Worm (Caenorhabditis elegans): Measurements from ENCODE around the gene Y54F10BM.9.
A peak's percentile ranks its signal among the peaks of the same experiment; 100 is the strongest.

The Y54F10BM.9 gene

ce11 chrIII:2294736-2295135 is 10.0 kb downstream of the Y54F10BM.9 start:
- TF ChIP-seq nhr-48 (tag; optimal IDR thresholded peaks at IDR 0.05): no peak
- no peak for TF ChIP-seq dpl-1 (GFP tag; optimal IDR thresholded peaks at IDR 0.05)
- TF ChIP-seq dmd-8 (GFP tag; IDR thresholded peaks at IDR 0.05): no peak
- no peak for TF ChIP-seq lir-3 (tag; optimal IDR thresholded peaks at IDR 0.05)
- TF ChIP-seq lin-1 (GFP tag; IDR thresholded peaks at IDR 0.05): no peak
- peak; percentile 35 for TF ChIP-seq pqm-1 (tag; optimal IDR thresholded peaks at IDR 0.05)
- no peak for TF ChIP-seq Y75B8A.6 (GFP tag; IDR thresholded peaks at IDR 0.05)
- TF ChIP-seq snpc-4 (tag; optimal IDR thresholded peaks at IDR 0.05): no peak
- no peak for TF ChIP-seq mdl-1 (tag; optimal IDR thresholded peaks at IDR 0.05)
- no peak for TF ChIP-seq Y5F2A.4 (GFP tag; optimal IDR thresholded peaks at IDR 0.05)
- no peak for TF ChIP-seq lin-29 (GFP tag; IDR thresholded peaks at IDR 0.05)
- TF ChIP-seq daf-12 (tag; optimal IDR thresholded peaks at IDR 0.05): no peak
- no peak for TF ChIP-seq pha-4 (GFP tag; IDR thresholded peaks at IDR 0.05)
- peak; percentile 79 for TF ChIP-seq pha-4 (tag; optimal IDR thresholded peaks at IDR 0.05)
- TF ChIP-seq nhr-76 (tag; optimal IDR thresholded peaks at IDR 0.05): no peak
- no peak for TF ChIP-seq nhr-10 (tag; optimal IDR thresholded peaks at IDR 0.05)
- TF ChIP-seq unc-130 (GFP tag; optimal IDR thresholded peaks at IDR 0.05): no peak
- TF ChIP-seq unc-62 (GFP tag; optimal IDR thresholded peaks at IDR 0.05 in 1 of 2): no peak
- TF ChIP-seq unc-62 (tag; optimal IDR thresholded peaks at IDR 0.05): no peak
- no peak for TF ChIP-seq egl-27 (tag; optimal IDR thresholded peaks at IDR 0.05)
- TF ChIP-seq aly-2 (tag; optimal IDR thresholded peaks at IDR 0.05): no peak
- TF ChIP-seq lin-39 (tag; optimal IDR thresholded peaks at IDR 0.05): no peak
- no peak for TF ChIP-seq lsy-2 (tag; optimal IDR thresholded peaks at IDR 0.05)
- TF ChIP-seq ces-1 (GFP tag; optimal IDR thresholded peaks at IDR 0.05): no peak
- peak; percentile 41 for TF ChIP-seq duxl-1 (tag; optimal IDR thresholded peaks at IDR 0.05; ENCODE audit: poor library complexity)
- TF ChIP-seq daf-16 (GFP tag; optimal IDR thresholded peaks at IDR 0.05): no peak
- peak; percentile 94 for TF ChIP-seq daf-16 (tag; optimal IDR thresholded peaks at IDR 0.05)
- peak; percentile 29 for TF ChIP-seq dmd-6 (GFP tag; IDR thresholded peaks at IDR 0.05)
- no peak for TF ChIP-seq F10B5.3 (tag; optimal IDR thresholded peaks at IDR 0.05)
- no peak for TF ChIP-seq sdz-12 (GFP tag; optimal IDR thresholded peaks at IDR 0.05)
- TF ChIP-seq nhr-102 (tag; optimal IDR thresholded peaks at IDR 0.05): no peak
- TF ChIP-seq ZK337.2 (GFP tag; IDR thresholded peaks at IDR 0.05): no peak
- TF ChIP-seq rbr-2 (tag; optimal IDR thresholded peaks at IDR 0.05): no peak
- TF ChIP-seq php-3 (GFP tag; IDR thresholded peaks at IDR 0.05): no peak
- TF ChIP-seq skn-1 (tag; optimal IDR thresholded peaks at IDR 0.05): no peak
- TF ChIP-seq mdt-29 (GFP tag; IDR thresholded peaks at IDR 0.05): no peak
- TF ChIP-seq R02D3.7 (tag; optimal IDR thresholded peaks at IDR 0.05): no peak
- TF ChIP-seq saeg-2 (GFP tag; IDR thresholded peaks at IDR 0.05): no peak
- TF ChIP-seq dve-1 (tag; optimal IDR thresholded peaks at IDR 0.05; ENCODE audit: insufficient read depth): peak; percentile 44
- no peak for TF ChIP-seq ctbp-1 (GFP tag; IDR thresholded peaks at IDR 0.05)
- TF ChIP-seq lin-38 (GFP tag; IDR thresholded peaks at IDR 0.05): no peak
- TF ChIP-seq set-16 (GFP tag; IDR thresholded peaks at IDR 0.05): no peak
- TF ChIP-seq hlh-11 (tag; optimal IDR thresholded peaks at IDR 0.05): peak; percentile 30
- TF ChIP-seq nhr-237 (tag; optimal IDR thresholded peaks at IDR 0.05): no peak
- TF ChIP-seq zip-2 (tag; optimal IDR thresholded peaks at IDR 0.05): no peak
- no peak for TF ChIP-seq lim-7 (GFP tag; IDR thresholded peaks at IDR 0.05)
- TF ChIP-seq mxl-2 (GFP tag; conservative IDR thresholded peaks at IDR 0.05): no peak
- no peak for TF ChIP-seq madf-9 (GFP tag; conservative IDR thresholded peaks at IDR 0.05)
- TF ChIP-seq hlh-30 (tag; optimal IDR thresholded peaks at IDR 0.05; ENCODE audit: insufficient read depth): peak; percentile 4
- TF ChIP-seq ztf-7 (tag; optimal IDR thresholded peaks at IDR 0.05): no peak
- no peak for TF ChIP-seq lin-15B (tag; optimal IDR thresholded peaks at IDR 0.05)
- TF ChIP-seq ceh-20 (GFP tag; IDR thresholded peaks at IDR 0.05): no peak
- TF ChIP-seq F26F4.8 (GFP tag; conservative IDR thresholded peaks at IDR 0.05): no peak
- peak; percentile 71 for TF ChIP-seq nhr-28 (tag; optimal IDR thresholded peaks at IDR 0.05)

Measured in whole organism, L4 larva.